Worm (Caenorhabditis elegans) whole organism, L1 larva: ENCODE measurements around the gene cutl-1.

Experiments
- C04F5.9 ChIP-seq: sonication (generic microtip); optimal IDR thresholded peaks from 2 replicates; lab custom pipeline; 2016; ENCODE audit warnings: missing genetic modification characterization, missing compliant biosample characterization
- aha-1 ChIP-seq: fragments of 150-350 bp; optimal IDR thresholded peaks from 2 replicates; lab custom pipeline; 2014; ENCODE audit warnings: missing biosample characterization, missing genetic modification characterization
- blmp-1 ChIP-seq: fragments of 150-350 bp; optimal IDR thresholded peaks from 2 replicates; lab custom pipeline; 2014; ENCODE audit warnings: missing biosample characterization, missing genetic modification characterization
- ceh-88 ChIP-seq: fragments of 200-800 bp; sonication (Bioruptor generic); IDR thresholded peaks from 2 replicates; pipeline ENCODE4 v1.3.6; 2022; ENCODE audit warnings: missing genetic modification characterization, missing compliant biosample characterization
- ces-1 ChIP-seq: fragments of 150-350 bp; optimal IDR thresholded peaks from 2 replicates; lab custom pipeline; 2014; ENCODE audit warnings: missing biosample characterization, missing genetic modification reagents, missing genetic modification characterization
- dpl-1 ChIP-seq, 3 experiments: fragments of 150-350 bp in 2 of 3; sonication (generic microtip) in 1 of 3; optimal IDR thresholded peaks; 2 replicates each; lab custom pipeline; 2014 to 2017; ENCODE audit warnings: missing biosample characterization in 3 of 3, missing genetic modification characterization in 3 of 3, missing genetic modification reagents in 3 of 3
- dsc-1 ChIP-seq: sonication (generic microtip); optimal IDR thresholded peaks from 2 replicates; lab custom pipeline; 2016; ENCODE audit warnings: mild to moderate bottlenecking, missing genetic modification characterization, missing compliant biosample characterization
- efl-1 ChIP-seq, 4 experiments: fragments of 150-350 bp; optimal IDR thresholded peaks in 3 of 4; peaks in 1 of 4; 1 replicate in 1 of 4; 2 replicates in 3 of 4; lab custom pipeline; 2014; ENCODE audit warnings: missing biosample characterization in 2 of 4, missing genetic modification characterization in 2 of 4, missing genetic modification reagents in 2 of 4
- fos-1 ChIP-seq: fragments of 150-350 bp; optimal IDR thresholded peaks from 2 replicates; lab custom pipeline; 2014; ENCODE audit warnings: missing biosample characterization, missing genetic modification characterization
- hlh-4 ChIP-seq: sonication (generic microtip); optimal IDR thresholded peaks from 2 replicates; lab custom pipeline; 2016; ENCODE audit warnings: mild to moderate bottlenecking, missing genetic modification characterization, missing compliant biosample characterization
- irx-1 ChIP-seq: sonication (generic microtip); optimal IDR thresholded peaks from 2 replicates; lab custom pipeline; 2016; ENCODE audit warnings: missing genetic modification characterization, missing compliant biosample characterization
- isw-1 ChIP-seq: fragments of 200-800 bp; sonication (Bioruptor generic); IDR thresholded peaks from 2 replicates; pipeline ENCODE4 v1.3.6; 2022; ENCODE audit warnings: missing genetic modification characterization, missing compliant biosample characterization
- jun-1 ChIP-seq: fragments of 150-350 bp; optimal IDR thresholded peaks from 2 replicates; lab custom pipeline; 2014; ENCODE audit warnings: missing biosample characterization, missing genetic modification reagents, missing genetic modification characterization
- lin-13 ChIP-seq: fragments of 150-350 bp; optimal IDR thresholded peaks from 2 replicates; lab custom pipeline; 2014; ENCODE audit warnings: missing biosample characterization, missing genetic modification reagents, missing genetic modification characterization
- lin-14 ChIP-seq: fragments of 200-800 bp; sonication (Bioruptor generic); optimal IDR thresholded peaks from 2 replicates; lab custom pipeline; 2018; ENCODE audit warnings: mild to moderate bottlenecking, missing genetic modification characterization, moderate library complexity, missing compliant biosample characterization
- lin-35 ChIP-seq, 2 experiments: fragments of 150-350 bp; optimal IDR thresholded peaks; 2 replicates each; lab custom pipeline; 2014; ENCODE audit warnings: missing biosample characterization in 2 of 2, missing genetic modification characterization in 2 of 2, missing genetic modification reagents in 2 of 2
- lin-39 ChIP-seq: fragments of 150-350 bp; optimal IDR thresholded peaks from 2 replicates; lab custom pipeline; 2014; ENCODE audit warnings: missing biosample characterization, missing genetic modification reagents, missing genetic modification characterization
- lir-3 ChIP-seq: sonication (generic microtip); optimal IDR thresholded peaks from 2 replicates; lab custom pipeline; 2016; ENCODE audit warnings: mild to moderate bottlenecking, missing genetic modification characterization, moderate library complexity, missing compliant biosample characterization; ENCODE audit not compliant: poor library complexity
- mab-9 ChIP-seq: fragments of 200-800 bp; sonication (Bioruptor generic); IDR thresholded peaks from 2 replicates; pipeline ENCODE4 v1.3.6; 2022; ENCODE audit warnings: missing genetic modification reagents, missing genetic modification characterization, missing compliant biosample characterization
- mdl-1 ChIP-seq, 2 experiments: fragments of 150-350 bp; optimal IDR thresholded peaks; 2 replicates each; lab custom pipeline; 2014 to 2017; ENCODE audit warnings: missing biosample characterization in 2 of 2, missing genetic modification characterization in 2 of 2, inconsistent platforms in 1 of 2
- nhr-19 ChIP-seq: fragments of 200-800 bp; sonication (Bioruptor generic); conservative IDR thresholded peaks from 2 replicates; pipeline ENCODE4 v1.3.6; 2022; ENCODE audit warnings: missing genetic modification characterization, missing compliant biosample characterization
- nhr-20 ChIP-seq: sonication (generic microtip); optimal IDR thresholded peaks from 2 replicates; lab custom pipeline; 2016; ENCODE audit warnings: mild to moderate bottlenecking, missing genetic modification characterization, missing compliant biosample characterization
- nhr-28 ChIP-seq: fragments of 150-350 bp; optimal IDR thresholded peaks from 2 replicates; lab custom pipeline; 2014; ENCODE audit warnings: missing biosample characterization, missing genetic modification characterization
- nhr-47 ChIP-seq: sonication (generic microtip); optimal IDR thresholded peaks from 2 replicates; lab custom pipeline; 2016; ENCODE audit warnings: mild to moderate bottlenecking, missing genetic modification characterization, moderate library complexity, missing compliant biosample characterization
- nhr-71 ChIP-seq: sonication (generic microtip); optimal IDR thresholded peaks from 2 replicates; lab custom pipeline; 2016; ENCODE audit warnings: mild to moderate bottlenecking, missing genetic modification characterization, moderate library complexity, missing compliant biosample characterization
- pag-3 ChIP-seq: sonication (generic microtip); optimal IDR thresholded peaks from 2 replicates; lab custom pipeline; 2017; ENCODE audit warnings: missing genetic modification characterization, mild to moderate bottlenecking, missing compliant biosample characterization, antibody characterized with exemption, borderline replicate concordance; ENCODE audit not compliant: insufficient read depth
- pqm-1 ChIP-seq: sonication (generic microtip); optimal IDR thresholded peaks from 3 replicates; lab custom pipeline; 2017; ENCODE audit warnings: missing biosample characterization, missing genetic modification characterization
- rnt-1 ChIP-seq: sonication (generic microtip); optimal IDR thresholded peaks from 2 replicates; lab custom pipeline; 2016; ENCODE audit warnings: mild to moderate bottlenecking, missing genetic modification characterization, moderate library complexity, missing compliant biosample characterization
- snpc-4 ChIP-seq: fragments of 150-350 bp; optimal IDR thresholded peaks from 2 replicates; lab custom pipeline; 2014; ENCODE audit warnings: missing biosample characterization, missing genetic modification characterization
- sox-4 ChIP-seq: sonication (generic microtip); optimal IDR thresholded peaks from 2 replicates; lab custom pipeline; 2016; ENCODE audit warnings: missing genetic modification characterization, missing compliant biosample characterization
- swsn-7 ChIP-seq: sonication (generic microtip); optimal IDR thresholded peaks from 2 replicates; lab custom pipeline; 2016; ENCODE audit warnings: missing genetic modification characterization, missing compliant biosample characterization
- tbx-2 ChIP-seq: sonication (generic microtip); optimal IDR thresholded peaks from 2 replicates; lab custom pipeline; 2016; ENCODE audit warnings: missing genetic modification characterization, missing compliant biosample characterization
- tlp-1 ChIP-seq: fragments of 150-350 bp; optimal IDR thresholded peaks from 2 replicates; lab custom pipeline; 2014; ENCODE audit warnings: missing biosample characterization, missing genetic modification characterization
- unc-62 ChIP-seq: fragments of 150-350 bp; optimal IDR thresholded peaks from 2 replicates; lab custom pipeline; 2014; ENCODE audit warnings: missing biosample characterization, missing genetic modification reagents, missing genetic modification characterization
- unc-86 ChIP-seq: sonication (generic microtip); optimal IDR thresholded peaks from 2 replicates; lab custom pipeline; 2016; ENCODE audit warnings: missing genetic modification characterization, missing compliant biosample characterization
- vab-15 ChIP-seq: sonication (generic microtip); optimal IDR thresholded peaks from 2 replicates; lab custom pipeline; 2017; ENCODE audit warnings: missing genotype, mild to moderate bottlenecking, missing genetic modification characterization, missing compliant biosample characterization
- zag-1 ChIP-seq: fragments of 150-350 bp; optimal IDR thresholded peaks from 2 replicates; lab custom pipeline; 2014; ENCODE audit warnings: missing biosample characterization, missing genetic modification characterization
- ztf-11 ChIP-seq, 2 experiments: sonication (generic microtip); optimal IDR thresholded peaks; 2 replicates each; lab custom pipeline; 2016 to 2017; ENCODE audit warnings: missing genetic modification characterization in 2 of 2, missing biosample characterization in 1 of 2, missing compliant biosample characterization in 1 of 2
- ztf-4 ChIP-seq: fragments of 150-350 bp; optimal IDR thresholded peaks from 2 replicates; lab custom pipeline; 2014; ENCODE audit warnings: missing biosample characterization, missing genetic modification characterization

cutl-1 gene

DNA sequence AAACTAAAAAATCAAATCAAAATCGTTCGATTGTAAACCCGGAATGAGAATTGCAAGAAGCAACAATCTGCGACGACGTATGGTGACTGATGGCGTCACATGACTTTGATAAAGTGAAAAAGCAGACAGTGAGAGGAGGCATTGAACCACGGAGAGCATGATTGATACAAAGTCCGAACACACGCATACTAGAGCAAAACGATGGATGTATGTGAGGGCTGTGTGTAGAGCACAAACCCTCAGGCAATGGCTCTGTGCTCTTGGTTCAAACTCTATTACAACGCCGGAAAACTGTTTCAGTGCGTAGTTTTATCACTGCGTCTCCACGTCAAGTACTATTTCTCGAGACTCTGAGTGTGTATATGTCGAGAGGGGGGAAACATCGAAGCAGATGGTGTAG, 3.4 kb downstream of the cutl-1 start (continued):
- no peak for TF ChIP-seq pag-3 (tag; lab: Kevin White, UChicago)
- TF ChIP-seq mdl-1 (tag; optimal IDR thresholded peaks at IDR 0.05; lab: Kevin White, UChicago) = peak in 1 of 2 experiments; percentile 19
- no peak for TF ChIP-seq nhr-28
- TF ChIP-seq dpl-1 (GFP tag; optimal IDR thresholded peaks at IDR 0.05; lab: Kevin White, UChicago) = peak in 1 of 3 experiments; percentile 13
- peak in 1 of 2 experiments; percentile 3 for TF ChIP-seq lin-35 (GFP tag; optimal IDR thresholded peaks at IDR 0.05; lab: Kevin White, UChicago)

DNA sequence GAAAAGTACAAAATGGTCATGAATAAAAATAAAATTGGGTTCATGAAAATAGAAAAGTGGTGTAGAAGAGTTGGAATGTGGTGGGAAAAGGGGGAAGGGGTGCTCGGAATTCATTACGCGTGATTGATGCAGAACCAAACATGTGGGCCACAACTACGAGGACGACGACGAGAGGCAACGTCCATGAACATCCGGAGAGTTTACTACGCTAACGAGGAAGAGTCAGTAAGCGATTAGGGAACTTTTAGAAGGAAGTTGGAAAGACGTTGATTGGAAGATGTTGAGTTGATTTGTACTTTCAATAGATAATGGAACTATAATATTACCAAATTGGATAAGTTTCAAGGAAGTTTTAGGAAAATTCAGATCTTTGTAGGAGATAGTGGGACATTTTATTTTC, 4.2 kb downstream of the cutl-1 start:
- TF ChIP-seq hlh-4 (tag; lab: Kevin White, UChicago) (no peak), lin-14 (peak; percentile 63), blmp-1 (tag; lab: Kevin White, UChicago) (no peak), dsc-1 (tag; lab: Kevin White, UChicago) (peak; percentile 38)

DNA sequence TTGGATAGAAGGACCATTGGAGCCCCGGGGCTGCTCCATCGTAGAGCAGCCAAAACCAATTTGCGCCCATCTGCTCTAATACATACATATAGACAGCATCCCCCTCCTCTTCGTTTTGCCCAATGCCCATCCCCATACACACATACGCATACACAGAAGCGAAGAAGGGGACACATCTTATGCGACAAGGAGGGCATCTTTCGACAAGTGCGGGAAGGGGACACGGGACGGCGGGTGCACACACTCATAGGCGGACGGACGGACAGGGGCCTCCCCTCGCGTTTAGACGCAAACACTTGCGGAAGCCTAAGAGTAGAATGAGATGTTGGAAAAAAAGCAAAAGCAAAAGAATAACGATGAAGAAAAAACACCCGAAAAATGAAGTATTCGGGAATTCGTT, 9.5 kb downstream of the cutl-1 start:
- TF ChIP-seq lin-13 = no peak
- TF ChIP-seq nhr-19 (GFP tag; lab: Robert Waterston, UW) = 0 out of 2 replicates have a peak, but pooled peaks have one; percentile 7
- TF ChIP-seq tlp-1 (tag; lab: Kevin White, UChicago) = no peak
- no peak for TF ChIP-seq lin-39 (tag; lab: Kevin White, UChicago)
- TF ChIP-seq snpc-4 (tag; lab: Kevin White, UChicago) = no peak
- no peak for TF ChIP-seq nhr-71 (tag; lab: Kevin White, UChicago)
- TF ChIP-seq vab-15 (tag; lab: Kevin White, UChicago) = no peak
- TF ChIP-seq nhr-20 (tag; lab: Kevin White, UChicago) = no peak
- TF ChIP-seq zag-1 (tag; lab: Kevin White, UChicago) = no peak
- no peak for TF ChIP-seq fos-1 (tag; lab: Kevin White, UChicago)
- TF ChIP-seq tbx-2 = peak; percentile 10
- peak; percentile 79 for TF ChIP-seq lin-14
- TF ChIP-seq aha-1 (tag; lab: Kevin White, UChicago) = no peak
- no peak for TF ChIP-seq ztf-4
- TF ChIP-seq dsc-1 (tag; lab: Kevin White, UChicago) = peak; percentile 54
- TF ChIP-seq efl-1 (optimal IDR thresholded peaks at IDR 0.05; lab: Kevin White, UChicago) = no peak
- TF ChIP-seq efl-1 (GFP tag; optimal IDR thresholded peaks at IDR 0.05 in 1 of 2; lab: Kevin White, UChicago) = peak in 1 of 2 experiments; percentile 86
- no peak for TF ChIP-seq C04F5.9
- TF ChIP-seq lir-3 (tag; lab: Kevin White, UChicago) = no peak
- TF ChIP-seq pqm-1 (tag; lab: Kevin White, UChicago) = no peak
- TF ChIP-seq rnt-1 (tag; lab: Kevin White, UChicago) = peak; percentile 13
- TF ChIP-seq sox-4 (tag; lab: Kevin White, UChicago) = no peak
- TF ChIP-seq unc-62 (GFP tag; lab: Kevin White, UChicago) = no peak
- no peak for TF ChIP-seq unc-86 (tag; lab: Kevin White, UChicago)
- no peak for TF ChIP-seq mdl-1 (tag; optimal IDR thresholded peaks at IDR 0.05; lab: Kevin White, UChicago)
- TF ChIP-seq ceh-88 (GFP tag; lab: Robert Waterston, UW) = no peak
- no peak for TF ChIP-seq ces-1
- peak; percentile 16; the same call in 1 of the 2 replicates for TF ChIP-seq mab-9 (GFP tag; lab: Robert Waterston, UW)
- no peak for TF ChIP-seq isw-1
- no peak for TF ChIP-seq jun-1
- no peak for TF ChIP-seq irx-1 (tag; lab: Kevin White, UChicago)
- no peak for TF ChIP-seq swsn-7 (tag; lab: Kevin White, UChicago)
- TF ChIP-seq ztf-11 (tag; optimal IDR thresholded peaks at IDR 0.05; lab: Kevin White, UChicago) = peak in 1 of 2 experiments; percentile 18
- peak; percentile 12 for TF ChIP-seq nhr-47
